Worm (Caenorhabditis elegans): ENCODE measurements around the gene Y57E12AL.6.
A peak's percentile ranks its signal among the peaks of the same experiment; 100 is the strongest.

Gene Y57E12AL.6

ce11 chrV:7060396-7060795, at the start of gene Y57E12AL.6, which contains the start of gene Y57E12AL.1:
Gene Y57E12AL.6 (minus strand): TSS chrV:7060470.
Gene Y57E12AL.1 (plus strand): TSS chrV:7060530.
- TF ChIP-seq ahr-1 (tag; optimal IDR thresholded peaks at IDR 0.05) (no peak), syd-9 (tag; optimal IDR thresholded peaks at IDR 0.05) (peak; percentile 69), ama-1 (optimal IDR thresholded peaks at IDR 0.05) (no peak), ceh-19 (GFP tag; optimal IDR thresholded peaks at IDR 0.05) (peak; percentile 48), unc-55 (GFP tag; optimal IDR thresholded peaks at IDR 0.05) (peak; percentile 4), hlh-15 (tag; optimal IDR thresholded peaks at IDR 0.05) (peak; percentile 21), hlh-6 (tag; optimal IDR thresholded peaks at IDR 0.05) (peak; percentile 56), unc-42 (tag; optimal IDR thresholded peaks at IDR 0.05) (peak; percentile 28), nhr-232 (tag; optimal IDR thresholded peaks at IDR 0.05) (peak; percentile 63), fkh-10 (GFP tag; optimal IDR thresholded peaks at IDR 0.05) (no peak), unc-3 (GFP tag; conservative IDR thresholded peaks at IDR 0.05) (peak; percentile 60), unc-3 (tag; optimal IDR thresholded peaks at IDR 0.05) (peak; percentile 60), ets-4 (tag; optimal IDR thresholded peaks at IDR 0.05) (peak; percentile 24), ztf-16 (tag; optimal IDR thresholded peaks at IDR 0.05) (peak; percentile 64), elt-2 (tag; optimal IDR thresholded peaks at IDR 0.05) (peak; percentile 88), sox-4 (tag; optimal IDR thresholded peaks at IDR 0.05) (peak; percentile 41), lin-11 (tag; optimal IDR thresholded peaks at IDR 0.05) (peak; percentile 51), lim-6 (tag; optimal IDR thresholded peaks at IDR 0.05) (no peak), pha-4 (tag; optimal IDR thresholded peaks at IDR 0.05) (no peak), nhr-11 (tag; optimal IDR thresholded peaks at IDR 0.05) (no peak), hlh-8 (tag; optimal IDR thresholded peaks at IDR 0.05) (peak; percentile 61), rnt-1 (tag; optimal IDR thresholded peaks at IDR 0.05) (peak; percentile 71), sdc-2 (tag; optimal IDR thresholded peaks at IDR 0.05) (peak; percentile 62), mec-3 (tag; optimal IDR thresholded peaks at IDR 0.05; ENCODE audit: borderline replicate concordance) (no peak), C38D4.7 (GFP tag; optimal IDR thresholded peaks at IDR 0.05) (peak; percentile 46), che-1 (tag; optimal IDR thresholded peaks at IDR 0.05) (peak; percentile 51), ceh-6 (GFP tag; optimal IDR thresholded peaks at IDR 0.05) (peak; percentile 56), tbx-2 (tag; optimal IDR thresholded peaks at IDR 0.05) (peak; percentile 75), hlh-30 (tag; optimal IDR thresholded peaks at IDR 0.05; ENCODE audit: insufficient read depth) (peak; percentile 88), ceh-2 (tag; optimal IDR thresholded peaks at IDR 0.05) (peak; percentile 19), eyg-1 (tag; optimal IDR thresholded peaks at IDR 0.05) (peak; percentile 13), ceh-22 (tag; optimal IDR thresholded peaks at IDR 0.05) (no peak), ceh-31 (tag; optimal IDR thresholded peaks at IDR 0.05) (peak; percentile 67), ceh-45 (GFP tag; IDR thresholded peaks at IDR 0.05) (no peak), tbx-7 (tag; optimal IDR thresholded peaks at IDR 0.05) (no peak), dmd-4 (tag; optimal IDR thresholded peaks at IDR 0.05; ENCODE audit: borderline replicate concordance) (no peak), ceh-48 (tag; optimal IDR thresholded peaks at IDR 0.05) (peak; percentile 64), ceh-18 (tag; optimal IDR thresholded peaks at IDR 0.05) (peak; percentile 72), ceh-9 (tag; optimal IDR thresholded peaks at IDR 0.05) (no peak), ceh-14 (tag; optimal IDR thresholded peaks at IDR 0.05) (peak; percentile 85), sox-2 (GFP tag; IDR thresholded peaks at IDR 0.05) (peak; percentile 18; the same call in 1 of the 2 replicates), hlh-13 (GFP tag; optimal IDR thresholded peaks at IDR 0.05) (no peak), Y22D7AL.16 (tag; optimal IDR thresholded peaks at IDR 0.05) (peak; percentile 53), pax-1 (tag; optimal IDR thresholded peaks at IDR 0.05) (no peak), ttx-3 (tag; optimal IDR thresholded peaks at IDR 0.05) (peak; percentile 69), npax-4 (tag; optimal IDR thresholded peaks at IDR 0.05) (peak; percentile 55), fax-1 (tag; optimal IDR thresholded peaks at IDR 0.05) (peak; percentile 39), K02D7.2 (tag; optimal IDR thresholded peaks at IDR 0.05) (no peak), dve-1 (tag; optimal IDR thresholded peaks at IDR 0.05) (peak; percentile 74), madf-2 (tag; optimal IDR thresholded peaks at IDR 0.05) (peak; percentile 62), pros-1 (tag; optimal IDR thresholded peaks at IDR 0.05) (no peak), odd-2 (tag; optimal IDR thresholded peaks at IDR 0.05) (peak; percentile 34), gmeb-2 (tag; optimal IDR thresholded peaks at IDR 0.05) (peak; percentile 31), pqm-1 (tag; optimal IDR thresholded peaks at IDR 0.05) (no peak)
